Fruit fly (Drosophila melanogaster): ENCODE measurements around the gene CAH5.
A peak's percentile ranks its signal among the peaks of the same experiment; 100 is the strongest.

CAH5 gene

dm6 chr3R:31305284-31305683, 42.9 kb downstream of the CAH5 start, which contains the start of gene pHCl-2:
pHCl-2 (minus strand) TSS chr3R:31305384.
- TF ChIP-seq woc (GFP tag; optimal IDR thresholded peaks at IDR 0.05), result no peak

- TF ChIP-seq Myc (optimal IDR thresholded peaks at IDR 0.05) (no peak), rgr (GFP tag; optimal IDR thresholded peaks at IDR 0.05) (no peak), sage (GFP tag; optimal IDR thresholded peaks at IDR 0.05) (no peak), Sp1 (GFP tag; optimal IDR thresholded peaks at IDR 0.05) (no peak), Hr83 (GFP tag; optimal IDR thresholded peaks at IDR 0.05; ENCODE audit: poor library complexity, severe bottlenecking) (no peak), woc (GFP tag; optimal IDR thresholded peaks at IDR 0.05) (no peak), pan (optimal IDR thresholded peaks at IDR 0.05) (no peak), Hr78 (GFP tag; optimal IDR thresholded peaks at IDR 0.05) (no peak), Abd-B (GFP tag; optimal IDR thresholded peaks at IDR 0.05) (no peak), dsf (GFP tag; optimal IDR thresholded peaks at IDR 0.05; ENCODE audit: borderline replicate concordance) (no peak), psq (GFP tag; optimal IDR thresholded peaks at IDR 0.05) (no peak), sv (GFP tag; optimal IDR thresholded peaks at IDR 0.05) (no peak), HLH106 (tag; optimal IDR thresholded peaks at IDR 0.05) (no peak), CG32264 (GFP tag; optimal IDR thresholded peaks at IDR 0.05) (no peak), OdsH (GFP tag; optimal IDR thresholded peaks at IDR 0.05) (no peak), dl (GFP tag; optimal IDR thresholded peaks at IDR 0.05; ENCODE audit: insufficient read depth in 1 of 2, partially characterized antibody in 2 of 2) (no peak), Dif (GFP tag; optimal IDR thresholded peaks at IDR 0.05; ENCODE audit: partially characterized antibody) (no peak)
These were observed 44.1 kb downstream of the CAH5 start for dm6 chr3R:31306454-31306853.

- TF ChIP-seq dmrt93B (GFP tag; optimal IDR thresholded peaks at IDR 0.05), result peak; percentile 53
- TF ChIP-seq HLH106 (tag; optimal IDR thresholded peaks at IDR 0.05), result peak; percentile 79
- peak; percentile 51 for TF ChIP-seq OdsH (GFP tag; optimal IDR thresholded peaks at IDR 0.05)
- TF ChIP-seq Dfd (GFP tag; optimal IDR thresholded peaks at IDR 0.05), result no peak
- peak; percentile 70 for TF ChIP-seq ey (GFP tag; optimal IDR thresholded peaks at IDR 0.05)
- no peak for TF ChIP-seq dsf (GFP tag; optimal IDR thresholded peaks at IDR 0.05; ENCODE audit: borderline replicate concordance)
- TF ChIP-seq N (GFP tag; optimal IDR thresholded peaks at IDR 0.05), result no peak
- peak; percentile 80 for TF ChIP-seq Sp1 (GFP tag; optimal IDR thresholded peaks at IDR 0.05)
- TF ChIP-seq CG9705 (GFP tag; optimal IDR thresholded peaks at IDR 0.05), result peak; percentile 41
- peak; percentile 85 for TF ChIP-seq fru (GFP tag; optimal IDR thresholded peaks at IDR 0.05)
- TF ChIP-seq br (GFP tag; optimal IDR thresholded peaks at IDR 0.05), result peak; percentile 82
- no peak for TF ChIP-seq tai (GFP tag; optimal IDR thresholded peaks at IDR 0.05)
- TF ChIP-seq psq (GFP tag; optimal IDR thresholded peaks at IDR 0.05), result peak; percentile 62
- peak; percentile 56 for TF ChIP-seq rgr (GFP tag; optimal IDR thresholded peaks at IDR 0.05)
- peak; percentile 56 for TF ChIP-seq Hnf4 (GFP tag; optimal IDR thresholded peaks at IDR 0.05)
- peak; percentile 60 for TF ChIP-seq CG32264 (GFP tag; optimal IDR thresholded peaks at IDR 0.05)
- peak; percentile 36 for TF ChIP-seq sage (GFP tag; optimal IDR thresholded peaks at IDR 0.05)
- TF ChIP-seq h (GFP tag; optimal IDR thresholded peaks at IDR 0.05), result peak; percentile 81
- peak; percentile 67 for TF ChIP-seq woc (GFP tag; optimal IDR thresholded peaks at IDR 0.05)
- TF ChIP-seq Abd-B (GFP tag; optimal IDR thresholded peaks at IDR 0.05), result no peak
- peak in 1 of 2 experiments; percentile 81 for TF ChIP-seq foxo (GFP tag; optimal IDR thresholded peaks at IDR 0.05)
- TF ChIP-seq Jra (GFP tag; optimal IDR thresholded peaks at IDR 0.05), result peak; percentile 54
- TF ChIP-seq Rel (GFP tag; optimal IDR thresholded peaks at IDR 0.05), result no peak
- TF ChIP-seq Rel (tag; optimal IDR thresholded peaks at IDR 0.05), result peak; percentile 4
These were observed 46.7 kb downstream of the CAH5 start for dm6 chr3R:31308855-31309646.

- TF ChIP-seq sage (GFP tag; optimal IDR thresholded peaks at IDR 0.05), result no peak
- TF ChIP-seq dmrt93B (GFP tag; optimal IDR thresholded peaks at IDR 0.05), result no peak
- no peak for TF ChIP-seq Sp1 (GFP tag; optimal IDR thresholded peaks at IDR 0.05)
- TF ChIP-seq Mio (GFP tag; optimal IDR thresholded peaks at IDR 0.05), result no peak
- no peak for TF ChIP-seq pan (optimal IDR thresholded peaks at IDR 0.05)
- no peak for TF ChIP-seq Jra (GFP tag; optimal IDR thresholded peaks at IDR 0.05)
- TF ChIP-seq tai (GFP tag; optimal IDR thresholded peaks at IDR 0.05), result no peak
- no peak for TF ChIP-seq Dif (GFP tag; optimal IDR thresholded peaks at IDR 0.05; ENCODE audit: partially characterized antibody)
- TF ChIP-seq Dfd (GFP tag; optimal IDR thresholded peaks at IDR 0.05), result no peak
- TF ChIP-seq CG9705 (GFP tag; optimal IDR thresholded peaks at IDR 0.05), result no peak
- TF ChIP-seq dl (GFP tag; optimal IDR thresholded peaks at IDR 0.05; ENCODE audit: insufficient read depth in 1 of 2, partially characterized antibody in 2 of 2), result no peak
- no peak for TF ChIP-seq Hnf4 (GFP tag; optimal IDR thresholded peaks at IDR 0.05)
- no peak for TF ChIP-seq brk (GFP tag; optimal IDR thresholded peaks at IDR 0.05)
- no peak for TF ChIP-seq foxo (GFP tag; optimal IDR thresholded peaks at IDR 0.05)
- TF ChIP-seq GATAd (GFP tag; optimal IDR thresholded peaks at IDR 0.05), result no peak
These were observed 47.9 kb downstream of the CAH5 start for dm6 chr3R:31310300-31310699.

All from whole organism, wandering third instar larva.